Fruit fly (Drosophila melanogaster): ENCODE data around the gene CG4073.

Gene CG4073

dm6 chr3R:10684284-10684683 is 30.3 kb upstream of the CG4073 start (continued):
- no peak for TF ChIP-seq CG42726 (GFP tag; IDR thresholded peaks at IDR 0.05; ENCODE audit: partially characterized antibody)
- peak; percentile 16 for TF ChIP-seq tio (GFP tag; optimal IDR thresholded peaks at IDR 0.05)
- peak; percentile 10 for TF ChIP-seq CG13123 (GFP tag; optimal IDR thresholded peaks at IDR 0.05)
- TF ChIP-seq CG14710 (tag; optimal IDR thresholded peaks at IDR 0.05): peak; percentile 9
- TF ChIP-seq ssp (GFP tag; IDR thresholded peaks at IDR 0.05): no peak
- no peak for TF ChIP-seq NK7.1 (GFP tag; optimal IDR thresholded peaks at IDR 0.05)
- TF ChIP-seq Fer3 (tag; optimal IDR thresholded peaks at IDR 0.05): peak; percentile 62
- TF ChIP-seq pum (GFP tag; optimal IDR thresholded peaks at IDR 0.05): peak; percentile 68
- TF ChIP-seq Nf-YA (GFP tag; IDR thresholded peaks at IDR 0.05): 0 out of 2 replicates have a peak, but pooled peaks have one; percentile 18
- TF ChIP-seq toy (GFP tag; IDR thresholded peaks at IDR 0.05): no peak
- peak; percentile 13; the same call in 1 of the 2 replicates for TF ChIP-seq CG4360 (GFP tag; IDR thresholded peaks at IDR 0.05)
- peak; percentile 61 for TF ChIP-seq CG32532 (GFP tag; IDR thresholded peaks at IDR 0.05)
- TF ChIP-seq CG3065 (GFP tag; optimal IDR thresholded peaks at IDR 0.05): no peak
- TF ChIP-seq ttk (GFP tag; IDR thresholded peaks at IDR 0.05): peak; percentile 68
- TF ChIP-seq exex (tag; optimal IDR thresholded peaks at IDR 0.05): no peak
- TF ChIP-seq Blimp-1 (GFP tag; optimal IDR thresholded peaks at IDR 0.05): peak; percentile 74
- TF ChIP-seq NC2β (GFP tag; optimal IDR thresholded peaks at IDR 0.05): peak; percentile 22
- TF ChIP-seq Myb (GFP tag; optimal IDR thresholded peaks at IDR 0.05): peak; percentile 4
- peak; percentile 54 for TF ChIP-seq ewg (GFP tag; optimal IDR thresholded peaks at IDR 0.05)
- TF ChIP-seq CG2199 (GFP tag; IDR thresholded peaks at IDR 0.05): peak; percentile 63; the same call in 1 of the 3 replicates
- TF ChIP-seq HHEX (GFP tag; optimal IDR thresholded peaks at IDR 0.05): peak; percentile 70
- TF ChIP-seq CG10267 (tag; optimal IDR thresholded peaks at IDR 0.05): peak; percentile 49
- peak; percentile 69 for TF ChIP-seq bcd (GFP tag; optimal IDR thresholded peaks at IDR 0.05)
- TF ChIP-seq CG34422 (GFP tag; IDR thresholded peaks at IDR 0.05): no peak; the same call in 2 of the 3 replicates
- peak; percentile 58 for TF ChIP-seq Fer1 (GFP tag; optimal IDR thresholded peaks at IDR 0.05)
- TF ChIP-seq CG11456 (GFP tag; IDR thresholded peaks at IDR 0.05): no peak
- TF ChIP-seq CrebB (tag; optimal IDR thresholded peaks at IDR 0.05): peak; percentile 5
- 0 out of 3 replicates have a peak, but pooled peaks have one; percentile 45 for TF ChIP-seq Mrtf (GFP tag; IDR thresholded peaks at IDR 0.05)
- no peak for TF ChIP-seq fd64A (GFP tag; optimal IDR thresholded peaks at IDR 0.05)
- no peak for TF ChIP-seq CG16813 (GFP tag; IDR thresholded peaks at IDR 0.05; ENCODE audit: partially characterized antibody)
- peak; percentile 56; the same call in 1 of the 2 replicates for TF ChIP-seq dimm (GFP tag; IDR thresholded peaks at IDR 0.05)
- TF ChIP-seq CG12769 (tag; optimal IDR thresholded peaks at IDR 0.05): peak; percentile 62
- TF ChIP-seq Hr3 (GFP tag; optimal IDR thresholded peaks at IDR 0.05): peak; percentile 57
- TF ChIP-seq dpn (GFP tag; optimal IDR thresholded peaks at IDR 0.05): peak; percentile 54 to 58
- peak; percentile 28; the same call in 1 of the 2 replicates for TF ChIP-seq CG9215 (GFP tag; IDR thresholded peaks at IDR 0.05)
- TF ChIP-seq ab (GFP tag; optimal IDR thresholded peaks at IDR 0.05): peak; percentile 28
- peak; percentile 34 for TF ChIP-seq CG6654 (GFP tag; optimal IDR thresholded peaks at IDR 0.05)
- peak; percentile 75 for TF ChIP-seq slbo (GFP tag; IDR thresholded peaks at IDR 0.05)
- peak; percentile 48; the same call in 2 of the 3 replicates for TF ChIP-seq B-H1 (GFP tag; IDR thresholded peaks at IDR 0.05)
- TF ChIP-seq CG13287 (GFP tag; IDR thresholded peaks at IDR 0.05; ENCODE audit: partially characterized antibody): no peak
- TF ChIP-seq CG30403 (GFP tag; optimal IDR thresholded peaks at IDR 0.05): peak; percentile 68
- peak; percentile 66 for TF ChIP-seq CG5180 (GFP tag; optimal IDR thresholded peaks at IDR 0.05)
- TF ChIP-seq CG1602 (GFP tag; optimal IDR thresholded peaks at IDR 0.05): peak; percentile 22
- TF ChIP-seq CG2875 (GFP tag; optimal IDR thresholded peaks at IDR 0.05): peak; percentile 45
- TF ChIP-seq Bteb2 (GFP tag; optimal IDR thresholded peaks at IDR 0.05): peak; percentile 9
- 0 out of 3 replicates have a peak, but pooled peaks have one; percentile 64 for TF ChIP-seq ase (GFP tag; IDR thresholded peaks at IDR 0.05)
- TF ChIP-seq hkb (optimal IDR thresholded peaks at IDR 0.05): no peak
- TF ChIP-seq hkb (GFP tag; IDR thresholded peaks at IDR 0.05): peak; percentile 84
- TF ChIP-seq prd (optimal IDR thresholded peaks at IDR 0.05): no peak
- peak; percentile 77 for TF ChIP-seq prd (GFP tag; IDR thresholded peaks at IDR 0.05)
- TF ChIP-seq CG18764 (GFP tag; optimal IDR thresholded peaks at IDR 0.05): peak; percentile 36
